Fruit fly (Drosophila melanogaster) whole organism, embryonic: ENCODE data around the gene CG31174.

ENCODE experiments used
- ATbp ChIP-seq: fragments of 200-800 bp; sonication (Bioruptor generic); optimal IDR thresholded peaks from 2 replicates; lab custom pipeline; 2017; ENCODE audit warnings: missing biosample characterization, mild to moderate bottlenecking, missing genetic modification characterization, missing genetic modification reagents
- CG10267 ChIP-seq: fragments of 200-800 bp; sonication (Bioruptor generic); optimal IDR thresholded peaks from 2 replicates; lab custom pipeline; 2018; ENCODE audit warnings: missing biosample characterization, mild to moderate bottlenecking, missing genetic modification characterization, moderate library complexity
- CG10979 ChIP-seq: fragments of 200-800 bp; sonication (Bioruptor generic); optimal IDR thresholded peaks from 2 replicates; lab custom pipeline; 2018; ENCODE audit warnings: missing biosample characterization, mild to moderate bottlenecking, missing genetic modification characterization, moderate library complexity
- CG11696 ChIP-seq: fragments of 200-800 bp; sonication (Bioruptor generic); IDR thresholded peaks from 2 replicates; pipeline ENCODE4 v1.3.6; 2022; ENCODE audit warnings: missing biosample characterization, missing genetic modification characterization
- CG12744 ChIP-seq: fragments of 200-800 bp; sonication (Bioruptor generic); optimal IDR thresholded peaks from 2 replicates; lab custom pipeline; 2016; ENCODE audit warnings: missing biosample characterization, missing genetic modification characterization
- CG13894 ChIP-seq: fragments of 200-800 bp; sonication (Bioruptor generic); optimal IDR thresholded peaks from 3 replicates; lab custom pipeline; 2018; ENCODE audit warnings: missing biosample characterization, mild to moderate bottlenecking, missing genetic modification characterization, moderate library complexity
- CG14014 ChIP-seq: fragments of 200-800 bp; sonication (Bioruptor generic); IDR thresholded peaks from 2 replicates; pipeline ENCODE4 v1.3.6; 2022; ENCODE audit warnings: missing biosample characterization, missing genetic modification characterization
- CG14050 ChIP-seq: fragments of 200-800 bp; sonication (Bioruptor generic); IDR thresholded peaks from 3 replicates; pipeline ENCODE4 v1.3.6; 2022; ENCODE audit warnings: missing biosample characterization, missing genetic modification characterization
- CG18476 ChIP-seq: fragments of 200-800 bp; sonication (Bioruptor generic); optimal IDR thresholded peaks from 2 replicates; lab custom pipeline; 2016; ENCODE audit warnings: missing biosample characterization, mild to moderate bottlenecking, missing genetic modification characterization
- CG4360 ChIP-seq: fragments of 200-800 bp; sonication (Bioruptor generic); IDR thresholded peaks from 2 replicates; pipeline ENCODE4 v1.3.6; 2022; ENCODE audit warnings: missing biosample characterization, missing genetic modification characterization
- CG5245 ChIP-seq: fragments of 200-800 bp; sonication (Bioruptor generic); optimal IDR thresholded peaks from 3 replicates; lab custom pipeline; 2016; ENCODE audit warnings: missing biosample characterization, missing genetic modification characterization
- CG7963 ChIP-seq: fragments of 200-800 bp; sonication (Bioruptor generic); IDR thresholded peaks from 3 replicates; pipeline ENCODE4 v1.3.6; 2022; ENCODE audit warnings: missing biosample characterization, missing genetic modification characterization; ENCODE audit not compliant: partially characterized antibody
- CG9215 ChIP-seq: fragments of 200-800 bp; sonication (Bioruptor generic); IDR thresholded peaks from 2 replicates; pipeline ENCODE4 v1.3.6; 2022; ENCODE audit warnings: missing biosample characterization, missing genetic modification characterization
- CG9437 ChIP-seq: fragments of 200-800 bp; sonication (Bioruptor generic); optimal IDR thresholded peaks from 2 replicates; lab custom pipeline; 2018; ENCODE audit warnings: missing biosample characterization, mild to moderate bottlenecking, missing genetic modification characterization
- Dbx ChIP-seq: fragments of 200-800 bp; sonication (Bioruptor generic); IDR thresholded peaks from 3 replicates; pipeline ENCODE4 v1.3.6; 2022; ENCODE audit warnings: missing biosample characterization, missing genetic modification characterization
- ERR ChIP-seq: fragments of 200-800 bp; sonication (Bioruptor generic); optimal IDR thresholded peaks from 2 replicates; lab custom pipeline; 2016; ENCODE audit warnings: missing biosample characterization, missing genetic modification characterization
- Gsc ChIP-seq: fragments of 200-800 bp; sonication (Bioruptor generic); IDR thresholded peaks from 2 replicates; pipeline ENCODE4 v1.3.6; 2022; ENCODE audit warnings: missing biosample characterization, missing genetic modification characterization
- HHEX ChIP-seq: fragments of 200-800 bp; sonication (Bioruptor generic); optimal IDR thresholded peaks from 3 replicates; lab custom pipeline; 2017; ENCODE audit warnings: missing biosample characterization, mild to moderate bottlenecking, missing genetic modification characterization, missing genetic modification reagents
- Hmr ChIP-seq: fragments of 200-800 bp; sonication (Bioruptor generic); optimal IDR thresholded peaks from 3 replicates; lab custom pipeline; 2017; ENCODE audit warnings: mild to moderate bottlenecking, missing biosample characterization, missing genetic modification reagents, missing genetic modification characterization
- Hr78 ChIP-seq, 2 experiments: fragments of 200-800 bp in 1 of 2; fragments of >200 bp in 1 of 2; sonication (Bioruptor generic) in 1 of 2; optimal IDR thresholded peaks; 2 replicates each; lab custom pipeline; 2017 to 2019; ENCODE audit warnings: missing biosample characterization in 2 of 2, missing genetic modification characterization in 2 of 2, mild to moderate bottlenecking in 1 of 2, moderate library complexity in 1 of 2
- Hsf ChIP-seq: fragments of 200-800 bp; sonication (Bioruptor generic); optimal IDR thresholded peaks from 3 replicates; lab custom pipeline; 2016; ENCODE audit warnings: missing biosample characterization, missing genetic modification characterization
- Neu2 ChIP-seq: fragments of 200-800 bp; sonication (Bioruptor generic); optimal IDR thresholded peaks from 3 replicates; lab custom pipeline; 2016; ENCODE audit warnings: missing biosample characterization, missing genetic modification characterization, borderline replicate concordance
- Ravus ChIP-seq: fragments of 200-800 bp; sonication (Bioruptor generic); IDR thresholded peaks from 2 replicates; pipeline ENCODE4 v1.3.6; 2022; ENCODE audit warnings: missing biosample characterization, missing genetic modification characterization
- Scr ChIP-seq: fragments of 200-800 bp; sonication (Bioruptor generic); IDR thresholded peaks from 2 replicates; pipeline ENCODE4 v1.3.6; 2022; ENCODE audit warnings: missing biosample characterization, missing genetic modification characterization; ENCODE audit not compliant: partially characterized antibody
- Xrp1 ChIP-seq: fragments of 200-800 bp; sonication (Bioruptor generic); IDR thresholded peaks from 2 replicates; pipeline ENCODE4 v1.3.6; 2022; ENCODE audit warnings: missing biosample characterization, missing genetic modification characterization
- YL-1 ChIP-seq: fragments of 200-800 bp; sonication (Bioruptor generic); optimal IDR thresholded peaks from 3 replicates; lab custom pipeline; 2017; ENCODE audit warnings: missing biosample characterization, mild to moderate bottlenecking, missing genetic modification characterization
- bowl ChIP-seq: fragments of 200-800 bp; sonication (Bioruptor generic); IDR thresholded peaks from 2 replicates; pipeline ENCODE4 v1.3.6; 2022; ENCODE audit warnings: missing biosample characterization, missing genetic modification characterization
- cad ChIP-seq: fragments of >200 bp; optimal IDR thresholded peaks from 2 replicates; lab custom pipeline; 2017; ENCODE audit warnings: missing biosample characterization, missing genetic modification characterization
- chn ChIP-seq: fragments of 200-800 bp; sonication (Bioruptor generic); optimal IDR thresholded peaks from 2 replicates; lab custom pipeline; 2016; ENCODE audit warnings: missing biosample characterization, missing genetic modification characterization
- corto ChIP-seq: fragments of 200-800 bp; sonication (Bioruptor generic); optimal IDR thresholded peaks from 2 replicates; lab custom pipeline; 2016; ENCODE audit warnings: missing biosample characterization, mild to moderate bottlenecking, missing genetic modification characterization, moderate library complexity
- crol ChIP-seq: fragments of 200-800 bp; sonication (Bioruptor generic); IDR thresholded peaks from 2 replicates; pipeline ENCODE4 v1.3.6; 2022; ENCODE audit warnings: missing biosample characterization, missing genetic modification characterization
- dati ChIP-seq: fragments of 200-800 bp; sonication (Bioruptor generic); IDR thresholded peaks from 2 replicates; pipeline ENCODE4 v1.3.6; 2022; ENCODE audit warnings: missing biosample characterization, missing genetic modification characterization
- dm ChIP-seq: fragments of 200-800 bp; sonication (Bioruptor generic); optimal IDR thresholded peaks from 3 replicates; lab custom pipeline; 2016; ENCODE audit warnings: missing biosample characterization, missing genetic modification characterization
- fd3F ChIP-seq: fragments of 200-800 bp; sonication (Bioruptor generic); optimal IDR thresholded peaks from 2 replicates; lab custom pipeline; 2018; ENCODE audit warnings: missing biosample characterization, mild to moderate bottlenecking, missing genetic modification characterization, moderate library complexity
- ftz-f1 ChIP-seq: fragments of 200-800 bp; sonication (Bioruptor generic); optimal IDR thresholded peaks from 2 replicates; lab custom pipeline; 2016; ENCODE audit warnings: missing biosample characterization, missing genetic modification characterization
- grn ChIP-seq: fragments of 200-800 bp; sonication (Bioruptor generic); optimal IDR thresholded peaks from 3 replicates; lab custom pipeline; 2017; ENCODE audit warnings: missing biosample characterization, missing genetic modification characterization
- jumu ChIP-seq: fragments of 200-800 bp; sonication (Bioruptor generic); optimal IDR thresholded peaks from 3 replicates; lab custom pipeline; 2016; ENCODE audit warnings: missing biosample characterization, missing genetic modification characterization
- lbe ChIP-seq: fragments of 200-800 bp; sonication (Bioruptor generic); optimal IDR thresholded peaks from 2 replicates; lab custom pipeline; 2016; ENCODE audit warnings: missing biosample characterization, mild to moderate bottlenecking, missing genetic modification characterization
- lilli ChIP-seq: fragments of 200-800 bp; sonication (Bioruptor generic); optimal IDR thresholded peaks from 3 replicates; lab custom pipeline; 2016; ENCODE audit warnings: missing biosample characterization, missing genetic modification characterization
- lov ChIP-seq, 2 experiments: fragments of 200-800 bp in 1 of 2; fragments of >200 bp in 1 of 2; sonication (Bioruptor generic) in 1 of 2; IDR thresholded peaks in 1 of 2; optimal IDR thresholded peaks in 1 of 2; 2 replicates in 1 of 2; 3 replicates in 1 of 2; pipeline versions ENCODE4 v1.3.6 to Lab custom; 2017 to 2022; ENCODE audit warnings: missing biosample characterization in 1 of 2, missing genetic modification characterization in 1 of 2
- mld ChIP-seq: fragments of 200-800 bp; sonication (Bioruptor generic); IDR thresholded peaks from 3 replicates; pipeline ENCODE4 v1.3.6; 2022; ENCODE audit warnings: missing biosample characterization, missing genetic modification characterization; ENCODE audit not compliant: partially characterized antibody
- prd ChIP-seq, 3 experiments: fragments of >200 bp in 2 of 3; fragments of 200-800 bp in 1 of 3; sonication (Bioruptor generic) in 1 of 3; optimal IDR thresholded peaks in 2 of 3; IDR thresholded peaks in 1 of 3; 2 replicates in 2 of 3; 3 replicates in 1 of 3; pipeline versions ENCODE4 v1.3.6 to Lab custom; 2017 to 2022; ENCODE audit warnings: missing biosample characterization in 1 of 3, missing genetic modification characterization in 1 of 3
- shn ChIP-seq: fragments of 200-800 bp; sonication (Bioruptor generic); optimal IDR thresholded peaks from 3 replicates; lab custom pipeline; 2016; ENCODE audit warnings: missing biosample characterization, missing genetic modification characterization
- sima ChIP-seq: fragments of 200-800 bp; sonication (Bioruptor generic); optimal IDR thresholded peaks from 2 replicates; lab custom pipeline; 2016; ENCODE audit warnings: missing biosample characterization, missing genetic modification characterization
- tio ChIP-seq: fragments of 200-800 bp; sonication (Bioruptor generic); optimal IDR thresholded peaks from 2 replicates; lab custom pipeline; 2017; ENCODE audit warnings: missing biosample characterization, missing genetic modification characterization, inconsistent platforms
- tll ChIP-seq, 2 experiments: fragments of 200-800 bp in 1 of 2; fragments of >200 bp in 1 of 2; sonication (Bioruptor generic) in 1 of 2; optimal IDR thresholded peaks; 2 replicates each; lab custom pipeline; 2017 to 2019; ENCODE audit warnings: missing biosample characterization in 2 of 2, missing genetic modification characterization in 2 of 2, mild to moderate bottlenecking in 1 of 2, moderate library complexity in 1 of 2
- twi ChIP-seq: fragments of 200-800 bp; optimal IDR thresholded peaks from 2 replicates; lab custom pipeline; 2019; ENCODE audit warnings: missing biosample characterization, mild to moderate bottlenecking, missing genetic modification characterization, moderate library complexity
- wek ChIP-seq: fragments of 200-800 bp; sonication (Bioruptor generic); optimal IDR thresholded peaks from 3 replicates; lab custom pipeline; 2018; ENCODE audit warnings: missing biosample characterization, mild to moderate bottlenecking, missing genetic modification characterization, moderate library complexity
- zfh2 ChIP-seq: fragments of 200-800 bp; sonication (Bioruptor generic); optimal IDR thresholded peaks from 2 replicates; lab custom pipeline; 2016; ENCODE audit warnings: missing biosample characterization, missing genetic modification characterization

Gene CG31174

DNA sequence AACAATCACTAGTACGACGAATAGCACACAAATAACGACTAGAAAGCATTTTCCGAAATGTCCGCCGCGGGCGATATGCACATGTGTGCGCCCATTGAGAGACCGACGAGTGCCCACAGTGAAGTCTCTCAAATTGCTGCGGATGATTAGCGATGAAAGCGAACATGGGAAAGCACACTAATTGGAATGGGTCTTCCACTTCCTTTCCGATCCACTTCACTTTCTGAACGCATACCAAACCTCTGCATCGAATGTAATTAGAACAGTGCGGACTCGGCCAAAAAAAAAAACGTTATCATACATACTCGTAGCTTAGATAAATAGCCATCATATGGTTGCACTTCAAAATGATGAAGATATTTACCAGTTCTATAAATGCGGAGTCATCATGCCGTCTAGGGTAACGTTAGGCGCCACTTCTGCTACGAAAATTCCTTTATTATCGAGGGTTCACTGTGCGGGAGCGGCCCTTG, 19.3 kb downstream of the CG31174 start (continued):
- peak; percentile 37 for TF ChIP-seq HHEX (GFP tag; lab: Kevin White, UChicago)
- peak; percentile 0 for TF ChIP-seq CG10267 (tag; lab: Kevin White, UChicago)
- TF ChIP-seq CG14014: no peak
- no peak for TF ChIP-seq ERR (GFP tag; lab: Kevin White, UChicago)
- TF ChIP-seq corto (GFP tag; lab: Kevin White, UChicago): no peak
- no peak for TF ChIP-seq CG18476 (GFP tag; lab: Kevin White, UChicago)
- no peak for TF ChIP-seq sima
- TF ChIP-seq zfh2 (GFP tag; lab: Kevin White, UChicago): no peak
- no peak for TF ChIP-seq CG13894 (tag; lab: Kevin White, UChicago)
- TF ChIP-seq mld: no peak
- peak; percentile 41 for TF ChIP-seq CG10979 (tag; lab: Kevin White, UChicago)
- peak; percentile 11 for TF ChIP-seq CG9437 (GFP tag; lab: Kevin White, UChicago)
- peak; percentile 59 for TF ChIP-seq Hsf (GFP tag; lab: Kevin White, UChicago)
- TF ChIP-seq CG9215 (GFP tag; lab: Robert Waterston, UW): no peak
- no peak for TF ChIP-seq cad (GFP tag; lab: Kevin White, UChicago)
- TF ChIP-seq CG11696: no peak
- no peak for TF ChIP-seq CG7963 (GFP tag; lab: Robert Waterston, UW)
- no peak for TF ChIP-seq lbe (GFP tag; lab: Kevin White, UChicago)
- no peak for TF ChIP-seq CG12744
- TF ChIP-seq dm (GFP tag; lab: Kevin White, UChicago): no peak
- peak in 1 of 2 experiments; percentile 26 for TF ChIP-seq Hr78 (GFP tag; optimal IDR thresholded peaks at IDR 0.05; lab: Kevin White, UChicago)
- 0 out of 2 replicates have a peak, but pooled peaks have one; percentile 24 for TF ChIP-seq crol (GFP tag; lab: Robert Waterston, UW)
- no peak for TF ChIP-seq Scr
- TF ChIP-seq lov (optimal IDR thresholded peaks at IDR 0.05; lab: Kevin White, UChicago): no peak
- 0 out of 3 replicates have a peak, but pooled peaks have one; percentile 65 for TF ChIP-seq lov (GFP tag; IDR thresholded peaks at IDR 0.05; lab: Robert Waterston, UW)
- TF ChIP-seq Neu2 (GFP tag; lab: Kevin White, UChicago): no peak
- no peak for TF ChIP-seq CG4360
- TF ChIP-seq YL-1 (GFP tag; lab: Kevin White, UChicago): peak; percentile 1
- no peak for TF ChIP-seq bowl (GFP tag; lab: Robert Waterston, UW)
- TF ChIP-seq grn (GFP tag; lab: Kevin White, UChicago): peak; percentile 6
- no peak for TF ChIP-seq CG5245 (GFP tag; lab: Kevin White, UChicago)
- no peak for TF ChIP-seq Gsc (GFP tag; lab: Robert Waterston, UW)
- peak; percentile 72 for TF ChIP-seq Xrp1
- TF ChIP-seq shn (GFP tag; lab: Kevin White, UChicago): peak; percentile 67
- TF ChIP-seq ftz-f1: no peak
- TF ChIP-seq chn (GFP tag; lab: Kevin White, UChicago): peak; percentile 9
- TF ChIP-seq tio (GFP tag; lab: Kevin White, UChicago): peak; percentile 27
- TF ChIP-seq fd3F (GFP tag; lab: Kevin White, UChicago): no peak
- no peak for TF ChIP-seq Dbx (GFP tag; lab: Robert Waterston, UW)
- peak; percentile 24 for TF ChIP-seq ATbp (GFP tag; lab: Kevin White, UChicago)
- TF ChIP-seq CG14050 (GFP tag; lab: Robert Waterston, UW): no peak
- TF ChIP-seq jumu (GFP tag; lab: Kevin White, UChicago): peak; percentile 24
- no peak for TF ChIP-seq Hmr (GFP tag; lab: Kevin White, UChicago)
- no peak for TF ChIP-seq tll (GFP tag; optimal IDR thresholded peaks at IDR 0.05; lab: Kevin White, UChicago)
- peak; percentile 84 for TF ChIP-seq twi (tag; lab: Kevin White, UChicago)
- TF ChIP-seq wek (GFP tag; lab: Kevin White, UChicago): no peak
- peak; percentile 64 for TF ChIP-seq lilli (GFP tag; lab: Kevin White, UChicago)
- TF ChIP-seq prd (optimal IDR thresholded peaks at IDR 0.05; lab: Kevin White, UChicago): no peak
- TF ChIP-seq prd (GFP tag; IDR thresholded peaks at IDR 0.05; lab: Robert Waterston, UW): peak; percentile 55; the same call in 1 of the 3 replicates
- no peak for TF ChIP-seq Ravus (GFP tag; lab: Robert Waterston, UW)
- TF ChIP-seq dati: no peak
